Worm (Caenorhabditis elegans): ENCODE results near the gene rsp-8.

- TF ChIP-seq nhr-237 (tag; optimal IDR thresholded peaks at IDR 0.05) = no peak
- no peak for TF ChIP-seq ama-1 (optimal IDR thresholded peaks at IDR 0.05)
- TF ChIP-seq mdl-1 (tag; optimal IDR thresholded peaks at IDR 0.05) = no peak
- no peak for TF ChIP-seq rnt-1 (tag; optimal IDR thresholded peaks at IDR 0.05)
- no peak for TF ChIP-seq ceh-82 (tag; optimal IDR thresholded peaks at IDR 0.05)
- TF ChIP-seq nhr-77 (tag; optimal IDR thresholded peaks at IDR 0.05) = no peak
- TF ChIP-seq unc-62 (GFP tag; optimal IDR thresholded peaks at IDR 0.05) = no peak
Observed at ce11 chrIII:11785961-11786360, 40.3 kb upstream of the rsp-8 start, which contains the start of gene tbx-38.
